Worm (Caenorhabditis elegans): Measurements from ENCODE around the gene asm-1.
"Not testable (repeated sequence)": the region's sequence is repeated elsewhere in the genome, so short reads cannot be mapped to it uniquely, and the experiment has no call there.

ce11 chrII:6907657-6908056 lies 2.2 kb upstream of the asm-1 start, which contains the start of gene B0252.3:
- not testable (repeated sequence) for TF ChIP-seq pha-4 (tag; optimal IDR thresholded peaks at IDR 0.05); unc-120 (tag; optimal IDR thresholded peaks at IDR 0.05; ENCODE audit: poor library complexity, severe bottlenecking); blmp-1 (tag; optimal IDR thresholded peaks at IDR 0.05)

Measured in whole organism, mixed stage, embryonic.